Worm (Caenorhabditis elegans) whole organism, L2 larva: ENCODE data around the gene clec-75.

Experiments used
- aly-2 ChIP-seq: fragments of 150-350 bp; optimal IDR thresholded peaks from 2 replicates; lab custom pipeline; 2014; ENCODE audit warnings: missing biosample characterization, missing genetic modification characterization
- ama-1 ChIP-seq: fragments of 150-350 bp; optimal IDR thresholded peaks from 2 replicates; lab custom pipeline; 2018; ENCODE audit warnings: inconsistent platforms
- ceh-82 ChIP-seq: fragments of 150-350 bp; optimal IDR thresholded peaks from 2 replicates; lab custom pipeline; 2014; ENCODE audit warnings: missing biosample characterization, missing genetic modification characterization
- dmd-4 ChIP-seq: sonication (generic microtip); optimal IDR thresholded peaks from 2 replicates; lab custom pipeline; 2017; ENCODE audit warnings: missing biosample characterization, missing genetic modification characterization
- egl-27 ChIP-seq: sonication (generic microtip); optimal IDR thresholded peaks from 3 replicates; lab custom pipeline; 2017; ENCODE audit warnings: missing biosample characterization, missing genetic modification reagents, missing genetic modification characterization
- lin-39 ChIP-seq: fragments of 150-350 bp; optimal IDR thresholded peaks from 2 replicates; lab custom pipeline; 2014; ENCODE audit warnings: missing biosample characterization, missing genetic modification reagents, missing genetic modification characterization
- lsy-2 ChIP-seq, 2 experiments: fragments of 150-350 bp in 1 of 2; sonication (generic microtip) in 1 of 2; optimal IDR thresholded peaks; 2 replicates each; lab custom pipeline; 2014 to 2017; ENCODE audit warnings: missing biosample characterization in 2 of 2, missing genetic modification characterization in 2 of 2
- skn-1 ChIP-seq: sonication (generic microtip); optimal IDR thresholded peaks from 2 replicates; lab custom pipeline; 2017; ENCODE audit warnings: missing biosample characterization, missing genetic modification characterization
- unc-39 ChIP-seq: fragments of 150-350 bp; optimal IDR thresholded peaks from 2 replicates; lab custom pipeline; 2014; ENCODE audit warnings: missing biosample characterization, missing genetic modification characterization
- unc-62 ChIP-seq: fragments of 150-350 bp; optimal IDR thresholded peaks from 2 replicates; lab custom pipeline; 2014; ENCODE audit warnings: missing biosample characterization, missing genetic modification reagents, missing genetic modification characterization

DNA sequence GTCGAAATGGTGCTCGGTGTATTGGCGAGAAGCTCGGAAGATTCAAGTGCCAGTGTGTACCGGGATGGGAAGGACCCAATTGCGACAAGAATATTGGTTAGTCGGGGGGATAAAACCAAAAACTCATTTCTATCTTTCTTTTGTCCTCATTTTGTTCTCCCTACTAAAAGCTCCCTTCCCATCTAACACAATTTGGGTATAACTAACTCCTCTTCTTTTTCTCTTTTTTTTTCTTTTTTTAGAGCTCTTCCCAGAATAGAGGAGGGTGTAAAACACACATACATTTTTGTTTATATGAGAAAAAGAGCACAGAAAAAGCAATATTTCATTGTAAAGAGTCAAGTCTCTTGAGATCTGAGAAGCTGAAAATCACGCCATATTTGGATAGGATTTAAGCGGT lies 44.6 kb downstream of the clec-75 start:
- TF ChIP-seq lsy-2 (tag; optimal IDR thresholded peaks at IDR 0.05; lab: Kevin White, UChicago) = no peak
- TF ChIP-seq skn-1 (tag; lab: Kevin White, UChicago) = no peak
- no peak for TF ChIP-seq lin-39 (tag; lab: Kevin White, UChicago)
- no peak for TF ChIP-seq egl-27 (tag; lab: Kevin White, UChicago)
- TF ChIP-seq unc-62 (GFP tag; lab: Kevin White, UChicago) = no peak
- TF ChIP-seq unc-39 (tag; lab: Kevin White, UChicago) = no peak
- no peak for TF ChIP-seq ama-1 (lab: Kevin White, UChicago)
- TF ChIP-seq dmd-4 (tag; lab: Kevin White, UChicago) = no peak
- TF ChIP-seq aly-2 (tag; lab: Kevin White, UChicago) = no peak
- no peak for TF ChIP-seq ceh-82
